Fruit fly (Drosophila melanogaster) whole organism, embryonic: Measurements from ENCODE around the gene CG31793.

Source experiments
- Adf1 ChIP-seq: fragments of 200-800 bp; sonication (Bioruptor generic); IDR thresholded peaks from 2 replicates; pipeline ENCODE4 v1.3.6; 2022; ENCODE audit warnings: missing biosample characterization, missing genetic modification characterization
- Blimp-1 ChIP-seq: fragments of 200-800 bp; sonication (Bioruptor generic); optimal IDR thresholded peaks from 3 replicates; lab custom pipeline; 2018; ENCODE audit warnings: missing biosample characterization, missing genetic modification characterization, mild to moderate bottlenecking, moderate library complexity, missing genetic modification reagents
- CG10274 ChIP-seq: fragments of 200-800 bp; sonication (Bioruptor generic); optimal IDR thresholded peaks from 3 replicates; lab custom pipeline; 2017; ENCODE audit warnings: missing biosample characterization, mild to moderate bottlenecking, missing genetic modification characterization
- CG11723 ChIP-seq: fragments of 200-800 bp; sonication (Bioruptor generic); optimal IDR thresholded peaks from 2 replicates; lab custom pipeline; 2017; ENCODE audit warnings: missing biosample characterization, mild to moderate bottlenecking, missing genetic modification characterization
- CG12219 ChIP-seq: fragments of 200-800 bp; sonication (Bioruptor generic); optimal IDR thresholded peaks from 3 replicates; lab custom pipeline; 2018; ENCODE audit warnings: missing biosample characterization, mild to moderate bottlenecking, missing genetic modification characterization
- CG1233 ChIP-seq: fragments of 200-800 bp; sonication (Bioruptor generic); optimal IDR thresholded peaks from 4 replicates; lab custom pipeline; 2018; ENCODE audit warnings: missing biosample characterization, mild to moderate bottlenecking, missing genetic modification characterization
- CG13424 ChIP-seq: fragments of 200-800 bp; sonication (Bioruptor generic); optimal IDR thresholded peaks from 2 replicates; lab custom pipeline; 2019; ENCODE audit warnings: missing biosample characterization, mild to moderate bottlenecking, missing genetic modification characterization, moderate library complexity
- CG14710 ChIP-seq: fragments of 200-800 bp; sonication (Bioruptor generic); optimal IDR thresholded peaks from 3 replicates; lab custom pipeline; 2019; ENCODE audit warnings: missing biosample characterization, mild to moderate bottlenecking, missing genetic modification characterization, moderate library complexity
- CG15479 ChIP-seq: fragments of 200-800 bp; sonication (Bioruptor generic); optimal IDR thresholded peaks from 3 replicates; lab custom pipeline; 2019; ENCODE audit warnings: missing biosample characterization, mild to moderate bottlenecking, missing genetic modification characterization, moderate library complexity
- CG17361 ChIP-seq: fragments of 200-800 bp; sonication (Bioruptor generic); IDR thresholded peaks from 3 replicates; pipeline ENCODE4 v1.3.6; 2022; ENCODE audit warnings: missing biosample characterization, missing genetic modification characterization
- CG17802 ChIP-seq: fragments of 200-800 bp; sonication (Bioruptor generic); optimal IDR thresholded peaks from 2 replicates; lab custom pipeline; 2018; ENCODE audit warnings: missing biosample characterization, mild to moderate bottlenecking, missing genetic modification characterization, moderate library complexity
- CG18262 ChIP-seq: fragments of 200-800 bp; optimal IDR thresholded peaks from 3 replicates; lab custom pipeline; 2019; ENCODE audit warnings: missing biosample characterization, mild to moderate bottlenecking, missing genetic modification characterization, moderate library complexity
- CG2116 ChIP-seq: fragments of 200-800 bp; sonication (Bioruptor generic); optimal IDR thresholded peaks from 3 replicates; lab custom pipeline; 2018; ENCODE audit warnings: missing biosample characterization, mild to moderate bottlenecking, missing genetic modification characterization
- CG3065 ChIP-seq: fragments of 200-800 bp; sonication (Bioruptor generic); optimal IDR thresholded peaks from 2 replicates; lab custom pipeline; 2016; ENCODE audit warnings: missing biosample characterization, missing genetic modification characterization
- CG3407 ChIP-seq: fragments of 200-800 bp; sonication (Bioruptor generic); optimal IDR thresholded peaks from 2 replicates; lab custom pipeline; 2018; ENCODE audit warnings: missing biosample characterization, mild to moderate bottlenecking, missing genetic modification characterization
- CG34376 ChIP-seq: fragments of 200-800 bp; sonication (Bioruptor generic); optimal IDR thresholded peaks from 2 replicates; lab custom pipeline; 2018; ENCODE audit warnings: missing biosample characterization, mild to moderate bottlenecking, missing genetic modification characterization
- CG4360 ChIP-seq: fragments of 200-800 bp; sonication (Bioruptor generic); IDR thresholded peaks from 2 replicates; pipeline ENCODE4 v1.3.6; 2022; ENCODE audit warnings: missing biosample characterization, missing genetic modification characterization
- CG4404 ChIP-seq: fragments of 200-800 bp; sonication (Bioruptor generic); IDR thresholded peaks from 2 replicates; pipeline ENCODE4 v1.3.6; 2022; ENCODE audit warnings: missing biosample characterization, missing genetic modification characterization
- CG4707 ChIP-seq: fragments of 200-800 bp; sonication (Bioruptor generic); optimal IDR thresholded peaks from 2 replicates; lab custom pipeline; 2018; ENCODE audit warnings: missing biosample characterization, mild to moderate bottlenecking, missing genetic modification characterization, moderate library complexity
- CG4730 ChIP-seq: fragments of 200-800 bp; sonication (Bioruptor generic); IDR thresholded peaks from 2 replicates; pipeline ENCODE4 v1.3.6; 2022; ENCODE audit warnings: missing biosample characterization, missing genetic modification characterization
- CG4854 ChIP-seq: fragments of 200-800 bp; sonication (Bioruptor generic); optimal IDR thresholded peaks from 2 replicates; lab custom pipeline; 2016; ENCODE audit warnings: missing biosample characterization, missing genetic modification characterization, inconsistent platforms
- CG7987 ChIP-seq: fragments of 200-800 bp; sonication (Bioruptor generic); optimal IDR thresholded peaks from 2 replicates; lab custom pipeline; 2018; ENCODE audit warnings: missing biosample characterization, mild to moderate bottlenecking, missing genetic modification characterization, moderate library complexity
- CTCF ChIP-seq: fragments of 200-800 bp; sonication (Bioruptor generic); optimal IDR thresholded peaks from 2 replicates; lab custom pipeline; 2017; ENCODE audit warnings: missing biosample characterization, mild to moderate bottlenecking, missing genetic modification characterization, moderate library complexity
- CrebB ChIP-seq: fragments of 200-800 bp; sonication (Bioruptor generic); optimal IDR thresholded peaks from 3 replicates; lab custom pipeline; 2018; ENCODE audit warnings: missing biosample characterization, mild to moderate bottlenecking, missing genetic modification characterization
- Deaf1 ChIP-seq: fragments of 200-800 bp; optimal IDR thresholded peaks from 3 replicates; lab custom pipeline; 2019; ENCODE audit warnings: missing biosample characterization, mild to moderate bottlenecking, missing genetic modification characterization, moderate library complexity
- Elba2 ChIP-seq: fragments of 200-800 bp; sonication (Bioruptor generic); optimal IDR thresholded peaks from 3 replicates; lab custom pipeline; 2016; ENCODE audit warnings: missing biosample characterization, missing genetic modification characterization
- HHEX ChIP-seq: fragments of 200-800 bp; sonication (Bioruptor generic); optimal IDR thresholded peaks from 3 replicates; lab custom pipeline; 2017; ENCODE audit warnings: missing biosample characterization, mild to moderate bottlenecking, missing genetic modification characterization, missing genetic modification reagents
- HLH3B ChIP-seq: fragments of 200-800 bp; sonication (Bioruptor generic); IDR thresholded peaks from 2 replicates; pipeline ENCODE4 v1.3.6; 2022; ENCODE audit warnings: missing biosample characterization, missing genetic modification characterization
- HmgD ChIP-seq: fragments of 200-800 bp; sonication (Bioruptor generic); optimal IDR thresholded peaks from 3 replicates; lab custom pipeline; 2016; ENCODE audit warnings: missing biosample characterization, missing genetic modification characterization
- Hr3 ChIP-seq: fragments of 200-800 bp; sonication (Bioruptor generic); optimal IDR thresholded peaks from 3 replicates; lab custom pipeline; 2016; ENCODE audit warnings: missing biosample characterization, missing genetic modification characterization
- Hsf ChIP-seq: fragments of 200-800 bp; sonication (Bioruptor generic); optimal IDR thresholded peaks from 3 replicates; lab custom pipeline; 2016; ENCODE audit warnings: missing biosample characterization, missing genetic modification characterization
- Myb ChIP-seq: fragments of 200-800 bp; sonication (Bioruptor generic); optimal IDR thresholded peaks from 2 replicates; lab custom pipeline; 2016; ENCODE audit warnings: missing biosample characterization, missing genetic modification characterization
- Oli ChIP-seq: fragments of 200-800 bp; sonication (Bioruptor generic); optimal IDR thresholded peaks from 2 replicates; lab custom pipeline; 2018; ENCODE audit warnings: missing biosample characterization, mild to moderate bottlenecking, missing genetic modification characterization, moderate library complexity
- Pdp1 ChIP-seq, 2 experiments: fragments of 200-800 bp; sonication (Bioruptor generic); optimal IDR thresholded peaks; 3 replicates each; lab custom pipeline; 2016; ENCODE audit warnings: missing biosample characterization in 2 of 2, missing genetic modification characterization in 2 of 2, mild to moderate bottlenecking in 1 of 2, moderate library complexity in 1 of 2
- Rx ChIP-seq: fragments of 200-800 bp; sonication (Bioruptor generic); IDR thresholded peaks from 2 replicates; pipeline ENCODE4 v1.3.6; 2022; ENCODE audit warnings: missing biosample characterization, missing genetic modification characterization
- Ssrp ChIP-seq: fragments of 200-800 bp; sonication (Bioruptor generic); optimal IDR thresholded peaks from 2 replicates; lab custom pipeline; 2018; ENCODE audit warnings: missing biosample characterization, mild to moderate bottlenecking, missing genetic modification characterization, moderate library complexity
- ash1 ChIP-seq: fragments of 200-800 bp; sonication (Bioruptor generic); optimal IDR thresholded peaks from 2 replicates; lab custom pipeline; 2018; ENCODE audit warnings: missing biosample characterization, mild to moderate bottlenecking, missing genetic modification characterization
- bsh ChIP-seq, 2 experiments: fragments of 200-800 bp; sonication (Bioruptor generic); optimal IDR thresholded peaks; 2 replicates each; lab custom pipeline; 2017 to 2018; ENCODE audit warnings: mild to moderate bottlenecking in 2 of 2, missing biosample characterization in 2 of 2, missing genetic modification characterization in 2 of 2, moderate library complexity in 1 of 2
- disco-r ChIP-seq: fragments of 200-800 bp; sonication (Bioruptor generic); optimal IDR thresholded peaks from 2 replicates; lab custom pipeline; 2016; ENCODE audit warnings: missing biosample characterization, missing genetic modification characterization
- fd102C ChIP-seq: fragments of 200-800 bp; sonication (Bioruptor generic); optimal IDR thresholded peaks from 2 replicates; lab custom pipeline; 2018; ENCODE audit warnings: missing biosample characterization, mild to moderate bottlenecking, missing genetic modification characterization, moderate library complexity
- fd3F ChIP-seq: fragments of 200-800 bp; sonication (Bioruptor generic); optimal IDR thresholded peaks from 2 replicates; lab custom pipeline; 2018; ENCODE audit warnings: missing biosample characterization, mild to moderate bottlenecking, missing genetic modification characterization, moderate library complexity
- h ChIP-seq: fragments of >200 bp; optimal IDR thresholded peaks from 2 replicates; lab custom pipeline; 2017
- hth ChIP-seq: fragments of >200 bp; optimal IDR thresholded peaks from 2 replicates; lab custom pipeline; 2017; ENCODE audit warnings: inconsistent platforms
- ind ChIP-seq: fragments of 200-800 bp; sonication (Bioruptor generic); optimal IDR thresholded peaks from 3 replicates; lab custom pipeline; 2016; ENCODE audit warnings: missing biosample characterization, missing genetic modification characterization
- kni ChIP-seq: fragments of 200-800 bp; sonication (Bioruptor generic); optimal IDR thresholded peaks from 3 replicates; lab custom pipeline; 2017; ENCODE audit warnings: mild to moderate bottlenecking, missing biosample characterization, missing genetic modification reagents, missing genetic modification characterization
- maf-S ChIP-seq: fragments of 200-800 bp; sonication (Bioruptor generic); optimal IDR thresholded peaks from 2 replicates; lab custom pipeline; 2016; ENCODE audit warnings: missing biosample characterization, missing genetic modification characterization
- mld ChIP-seq: fragments of 200-800 bp; sonication (Bioruptor generic); IDR thresholded peaks from 3 replicates; pipeline ENCODE4 v1.3.6; 2022; ENCODE audit warnings: missing biosample characterization, missing genetic modification characterization; ENCODE audit not compliant: partially characterized antibody
- pnt ChIP-seq: fragments of 200-800 bp; sonication (Bioruptor generic); optimal IDR thresholded peaks from 3 replicates; lab custom pipeline; 2016; ENCODE audit warnings: missing biosample characterization, missing genetic modification characterization
- schlank ChIP-seq: fragments of 200-800 bp; sonication (Bioruptor generic); optimal IDR thresholded peaks from 2 replicates; lab custom pipeline; 2018; ENCODE audit warnings: missing biosample characterization, mild to moderate bottlenecking, missing genetic modification characterization
- stwl ChIP-seq: fragments of 200-800 bp; sonication (Bioruptor generic); optimal IDR thresholded peaks from 3 replicates; lab custom pipeline; 2018; ENCODE audit warnings: missing biosample characterization, mild to moderate bottlenecking, missing genetic modification characterization, moderate library complexity
- sug ChIP-seq: fragments of 200-800 bp; optimal IDR thresholded peaks from 2 replicates; lab custom pipeline; 2019; ENCODE audit warnings: missing biosample characterization, mild to moderate bottlenecking, missing genetic modification characterization, moderate library complexity

CG31793 gene

DNA sequence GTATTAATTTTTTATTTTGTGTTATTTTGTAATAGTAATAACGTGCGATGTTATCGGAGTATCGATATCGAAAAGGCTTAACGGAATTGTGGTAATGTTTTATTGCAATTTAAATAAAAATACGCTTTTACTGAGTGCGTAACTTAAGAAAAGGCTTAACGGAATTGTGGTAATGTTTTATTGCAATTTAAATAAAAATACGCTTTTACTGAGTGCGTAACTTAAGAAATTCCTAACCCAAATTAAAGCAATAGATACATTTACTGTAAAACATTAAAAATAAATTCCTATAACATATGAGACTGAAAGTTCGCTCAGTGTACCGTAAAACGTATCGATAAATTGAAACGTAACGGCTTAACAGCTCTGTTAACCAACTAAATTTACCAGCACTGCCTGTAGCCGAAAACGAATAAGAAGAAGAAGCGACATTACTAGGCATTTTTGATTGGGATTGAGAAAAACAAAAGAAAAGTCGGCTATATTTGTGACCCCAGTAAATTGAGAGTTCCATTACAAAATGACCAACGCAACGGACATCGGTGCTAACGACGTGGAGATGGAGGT lies 48.5 kb downstream of the CG31793 start, which contains the start of gene Rpn3 (continued):
- peak; percentile 70 for TF ChIP-seq Ssrp (tag; lab: Kevin White, UChicago)
- TF ChIP-seq schlank = peak; percentile 31
- TF ChIP-seq Oli (tag; lab: Kevin White, UChicago) = peak; percentile 82
- TF ChIP-seq Blimp-1 (GFP tag; lab: Kevin White, UChicago) = peak; percentile 85
- TF ChIP-seq CG34376 = peak; percentile 9
- TF ChIP-seq CG17802 (tag; lab: Kevin White, UChicago) = peak; percentile 54
- TF ChIP-seq CG3065 = peak; percentile 22
- TF ChIP-seq disco-r = peak; percentile 60
- TF ChIP-seq kni (GFP tag; lab: Kevin White, UChicago) = no peak
- TF ChIP-seq CG4360 (GFP tag; lab: Robert Waterston, UW) = no peak
- TF ChIP-seq bsh (GFP tag; optimal IDR thresholded peaks at IDR 0.05; lab: Kevin White, UChicago) = peak; percentile 42 to 90
- TF ChIP-seq Pdp1 (GFP tag; optimal IDR thresholded peaks at IDR 0.05; lab: Kevin White, UChicago) = peak; percentile 76 to 88
- peak; percentile 15 for TF ChIP-seq CG7987 (GFP tag; lab: Kevin White, UChicago)
- TF ChIP-seq HLH3B (GFP tag; lab: Robert Waterston, UW) = peak; percentile 82
- peak; percentile 82 for TF ChIP-seq CG4730 (GFP tag; lab: Robert Waterston, UW)
- TF ChIP-seq HmgD (GFP tag; lab: Kevin White, UChicago) = peak; percentile 67
- peak; percentile 87 for TF ChIP-seq CG14710
- peak; percentile 60 for TF ChIP-seq CG4404 (GFP tag; lab: Robert Waterston, UW)
- TF ChIP-seq ind = peak; percentile 84
- TF ChIP-seq Hsf (GFP tag; lab: Kevin White, UChicago) = peak; percentile 92
- TF ChIP-seq pnt = peak; percentile 62
- TF ChIP-seq CG1233 (GFP tag; lab: Kevin White, UChicago) = peak; percentile 40
- peak; percentile 66 for TF ChIP-seq sug (tag; lab: Kevin White, UChicago)
- peak; percentile 65 for TF ChIP-seq CG4854 (GFP tag; lab: Kevin White, UChicago)
- TF ChIP-seq h = no peak
- TF ChIP-seq ash1 = no peak
- peak; percentile 86 for TF ChIP-seq Hr3
- no peak for TF ChIP-seq mld (GFP tag; lab: Robert Waterston, UW)
- peak; percentile 76 for TF ChIP-seq maf-S (GFP tag; lab: Kevin White, UChicago)
- peak; percentile 85 for TF ChIP-seq CG18262 (tag; lab: Kevin White, UChicago)
- TF ChIP-seq CG10274 (GFP tag; lab: Kevin White, UChicago) = peak; percentile 7
- peak; percentile 64 for TF ChIP-seq fd3F
- TF ChIP-seq stwl (tag; lab: Kevin White, UChicago) = peak; percentile 73
- peak; percentile 61 for TF ChIP-seq CrebB (tag; lab: Kevin White, UChicago)
- peak; percentile 73 for TF ChIP-seq Myb
- TF ChIP-seq fd102C (GFP tag; lab: Kevin White, UChicago) = peak; percentile 37
- TF ChIP-seq hth (lab: Kevin White, UChicago) = no peak
- peak; percentile 59 for TF ChIP-seq Adf1
- TF ChIP-seq CG11723 (GFP tag; lab: Kevin White, UChicago) = peak; percentile 48
- peak; percentile 63 for TF ChIP-seq CG12219 (GFP tag; lab: Kevin White, UChicago)
- peak; percentile 69 for TF ChIP-seq CG3407 (GFP tag; lab: Kevin White, UChicago)
- TF ChIP-seq CTCF (GFP tag; lab: Kevin White, UChicago) = no peak
- peak; percentile 82 for TF ChIP-seq CG13424 (tag; lab: Kevin White, UChicago)
- TF ChIP-seq CG17361 (GFP tag; lab: Robert Waterston, UW) = peak; percentile 83
- no peak for TF ChIP-seq Elba2 (GFP tag; lab: Kevin White, UChicago)
- peak; percentile 75 for TF ChIP-seq CG2116 (GFP tag; lab: Kevin White, UChicago)
- no peak for TF ChIP-seq CG15479 (GFP tag; lab: Kevin White, UChicago)
- no peak for TF ChIP-seq CG4707
- peak; percentile 74 for TF ChIP-seq Rx (GFP tag; lab: Robert Waterston, UW)
- TF ChIP-seq HHEX = peak; percentile 56
- peak; percentile 61 for TF ChIP-seq Deaf1 (tag; lab: Kevin White, UChicago)
